Fruit fly (Drosophila melanogaster): Measurements from ENCODE around the gene frm.

DNA sequence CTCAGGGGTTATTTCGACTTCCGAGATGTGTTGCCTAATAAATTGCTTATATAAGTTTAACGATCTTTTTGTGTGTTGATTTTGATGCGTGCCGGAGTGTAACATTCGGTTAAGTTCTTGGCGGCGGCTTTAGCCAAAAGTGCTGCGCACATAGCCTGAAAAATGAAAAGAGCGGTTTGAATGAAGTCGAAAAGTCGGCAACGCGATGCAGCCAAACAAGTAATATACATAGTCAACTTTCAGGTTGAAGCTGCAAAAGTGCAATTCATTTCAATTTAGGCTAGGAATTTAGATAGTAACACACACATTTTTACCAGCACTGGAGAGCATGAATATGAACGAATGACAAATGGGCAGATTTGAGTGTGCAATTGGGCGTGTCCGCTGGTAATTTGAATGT lies 16.7 kb downstream of the frm start:
- no peak for TF ChIP-seq CG6792 (GFP tag; optimal IDR thresholded peaks at IDR 0.05)
- TF ChIP-seq Lpt (GFP tag; optimal IDR thresholded peaks at IDR 0.05), result no peak
- TF ChIP-seq Eip78C (GFP tag), result no peak
- TF ChIP-seq acj6 (GFP tag; optimal IDR thresholded peaks at IDR 0.05), result no peak
- TF ChIP-seq Met (GFP tag; optimal IDR thresholded peaks at IDR 0.05), result no peak
- no peak for TF ChIP-seq CG16779 (tag; optimal IDR thresholded peaks at IDR 0.05)
- TF ChIP-seq fkh (GFP tag; optimal IDR thresholded peaks at IDR 0.05), result no peak
- no peak for TF ChIP-seq Eip93F (GFP tag; optimal IDR thresholded peaks at IDR 0.05)
- TF ChIP-seq Hr39 (GFP tag; optimal IDR thresholded peaks at IDR 0.05), result no peak
- TF ChIP-seq CG8119 (GFP tag; IDR thresholded peaks at IDR 0.05), result no peak
- TF ChIP-seq fd85E (GFP tag; optimal IDR thresholded peaks at IDR 0.05), result no peak
- TF ChIP-seq CG4318 (GFP tag; optimal IDR thresholded peaks at IDR 0.05), result no peak
- TF ChIP-seq CG3032 (tag; optimal IDR thresholded peaks at IDR 0.05), result no peak

All from whole organism, prepupa.